Worm (Caenorhabditis elegans): ENCODE measurements around the gene pac-1.

DNA sequence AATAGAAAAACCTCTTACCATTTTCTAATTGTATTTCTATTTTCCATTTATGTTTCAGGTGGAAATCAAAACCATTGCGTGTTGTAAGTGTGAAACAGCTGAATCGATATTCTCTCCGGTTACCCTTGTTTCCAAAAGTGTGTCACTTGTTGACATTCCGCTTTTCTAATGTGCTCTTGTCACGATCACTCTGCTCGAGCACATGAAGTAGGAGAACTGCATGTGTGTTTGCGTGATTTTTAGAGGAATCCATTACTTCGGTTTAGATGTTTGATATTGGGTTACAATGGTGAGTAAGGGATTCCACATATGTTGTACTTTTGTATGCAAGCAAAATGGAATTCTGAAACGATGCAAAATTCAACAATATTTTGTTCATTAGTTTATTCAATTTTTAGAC lies 44.3 kb upstream of the pac-1 start:
- TF ChIP-seq T22C8.4 (GFP tag; IDR thresholded peaks at IDR 0.05) (no peak), med-1 (GFP tag; optimal IDR thresholded peaks at IDR 0.05; ENCODE audit: insufficient read depth) (no peak), klf-2 (GFP tag; conservative IDR thresholded peaks at IDR 0.05) (no peak), flt-1 (GFP tag; IDR thresholded peaks at IDR 0.05) (no peak)
